Worm (Caenorhabditis elegans): ENCODE results near the gene F09E5.14.

DNA sequence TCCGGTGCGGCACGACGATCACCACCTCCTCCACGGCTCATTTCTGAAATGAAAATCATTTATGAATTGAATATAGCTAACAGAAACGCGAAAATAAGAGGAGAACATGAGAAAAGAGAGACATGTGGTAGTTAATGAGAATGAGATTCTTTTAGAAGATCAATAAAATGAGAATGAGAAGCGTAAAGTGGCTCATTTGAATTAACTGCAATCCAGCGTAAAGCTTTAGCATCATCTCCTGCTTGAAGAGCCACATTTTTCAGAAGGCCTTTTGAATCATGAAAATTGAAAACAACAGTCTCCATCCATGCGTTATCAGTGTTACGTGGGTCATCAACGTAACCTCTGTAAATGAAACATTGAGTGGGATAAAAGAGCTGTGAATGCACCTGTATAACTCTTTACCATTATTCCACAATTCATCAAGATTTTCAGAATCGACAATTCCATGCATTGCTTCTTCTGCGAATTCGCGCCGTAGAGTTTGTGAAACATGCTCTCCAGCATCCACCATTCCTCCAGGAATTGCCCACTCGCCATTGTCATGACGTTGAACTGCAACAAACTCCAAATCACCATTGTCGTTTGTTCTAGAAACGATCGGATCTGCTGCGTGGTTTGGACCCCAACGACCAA, 44.2 kb upstream of the F09E5.14 start, which contains the start of gene rsp-4:
- TF ChIP-seq lin-35 (GFP tag; optimal IDR thresholded peaks at IDR 0.05) (no peak), elt-3 (tag; optimal IDR thresholded peaks at IDR 0.05) (no peak), nhr-90 (tag; optimal IDR thresholded peaks at IDR 0.05; ENCODE audit: poor library complexity) (no peak), ceh-88 (GFP tag; IDR thresholded peaks at IDR 0.05) (no peak), unc-130 (tag; optimal IDR thresholded peaks at IDR 0.05) (no peak), vab-15 (tag; optimal IDR thresholded peaks at IDR 0.05) (no peak), skn-1 (tag; optimal IDR thresholded peaks at IDR 0.05) (no peak), nhr-20 (tag; optimal IDR thresholded peaks at IDR 0.05) (no peak), tlp-1 (tag; optimal IDR thresholded peaks at IDR 0.05) (no peak), snpc-4 (tag; optimal IDR thresholded peaks at IDR 0.05) (no peak), nhr-12 (tag; optimal IDR thresholded peaks at IDR 0.05) (no peak), mef-2 (tag; optimal IDR thresholded peaks at IDR 0.05) (no peak)
